Worm (Caenorhabditis elegans) whole organism, L1 larva: ENCODE results near the gene C06E4.2.

Source experiments
- jun-1 ChIP-seq: fragments of 150-350 bp; optimal IDR thresholded peaks from 2 replicates; lab custom pipeline; 2014; ENCODE audit warnings: missing biosample characterization, missing genetic modification reagents, missing genetic modification characterization
- lin-39 ChIP-seq: fragments of 150-350 bp; optimal IDR thresholded peaks from 2 replicates; lab custom pipeline; 2014; ENCODE audit warnings: missing biosample characterization, missing genetic modification reagents, missing genetic modification characterization

DNA sequence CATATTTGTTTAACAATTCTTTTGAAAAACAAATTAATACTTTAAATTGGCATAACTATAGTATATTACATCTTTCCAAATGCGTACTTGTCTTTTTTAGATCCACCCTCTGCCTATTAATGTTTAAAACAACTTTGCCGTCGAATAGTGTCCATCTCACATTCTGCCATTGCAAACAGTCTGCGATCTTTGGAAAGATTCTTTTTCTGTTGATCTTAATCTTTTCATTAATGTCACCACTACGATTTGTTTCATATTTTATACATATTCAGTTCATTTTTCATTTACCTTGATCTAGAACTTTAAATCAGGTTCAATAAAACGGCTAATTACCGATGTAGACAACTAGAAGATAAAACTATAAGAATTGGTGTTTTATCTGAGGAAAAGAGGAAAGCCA is 42.1 kb upstream of the C06E4.2 start:
- no peak for TF ChIP-seq lin-39 (tag; lab: Kevin White, UChicago)
- TF ChIP-seq jun-1 (tag; lab: Kevin White, UChicago), result no peak
